Fruit fly (Drosophila melanogaster): ENCODE data around the gene tank.

- TF ChIP-seq CTCF (optimal IDR thresholded peaks at IDR 0.05), result no peak
- no peak for TF ChIP-seq CG8478 (optimal IDR thresholded peaks at IDR 0.05)
Observed at dm6 chr2L:4820448-4821318, 17.1 kb downstream of the tank start.
